Fruit fly (Drosophila melanogaster) whole organism, embryonic: ENCODE results near the gene CG3337.

Experiments used
- Ada2b ChIP-seq: fragments of 200-800 bp; sonication (Bioruptor generic); IDR thresholded peaks from 2 replicates; pipeline ENCODE4 v1.3.6; 2022; ENCODE audit warnings: missing biosample characterization, missing genetic modification characterization
- B-H1 ChIP-seq: fragments of 200-800 bp; sonication (Bioruptor generic); IDR thresholded peaks from 3 replicates; pipeline ENCODE4 v1.3.6; 2022; ENCODE audit warnings: missing biosample characterization, missing genetic modification characterization
- Bteb2 ChIP-seq: fragments of 200-800 bp; sonication (Bioruptor generic); optimal IDR thresholded peaks from 2 replicates; lab custom pipeline; 2016; ENCODE audit warnings: missing biosample characterization, missing genetic modification characterization
- CG10147 ChIP-seq: fragments of 200-800 bp; sonication (Bioruptor generic); optimal IDR thresholded peaks from 2 replicates; lab custom pipeline; 2019; ENCODE audit warnings: missing biosample characterization, mild to moderate bottlenecking, missing genetic modification characterization, moderate library complexity
- CG10321 ChIP-seq: fragments of 200-800 bp; sonication (Bioruptor generic); IDR thresholded peaks from 2 replicates; pipeline ENCODE4 v1.3.6; 2022; ENCODE audit warnings: missing biosample characterization, missing genetic modification characterization
- CG11695 ChIP-seq: fragments of 200-800 bp; sonication (Bioruptor generic); IDR thresholded peaks from 3 replicates; pipeline ENCODE4 v1.3.6; 2022; ENCODE audit warnings: missing biosample characterization, missing genetic modification characterization
- CG12219 ChIP-seq: fragments of 200-800 bp; sonication (Bioruptor generic); optimal IDR thresholded peaks from 3 replicates; lab custom pipeline; 2018; ENCODE audit warnings: missing biosample characterization, mild to moderate bottlenecking, missing genetic modification characterization
- CG12299 ChIP-seq: fragments of 200-800 bp; sonication (Bioruptor generic); optimal IDR thresholded peaks from 2 replicates; lab custom pipeline; 2018; ENCODE audit warnings: missing biosample characterization, mild to moderate bottlenecking, missing genetic modification characterization
- CG16815 ChIP-seq: fragments of 200-800 bp; sonication (Bioruptor generic); optimal IDR thresholded peaks from 3 replicates; lab custom pipeline; 2017; ENCODE audit warnings: missing biosample characterization, mild to moderate bottlenecking, missing genetic modification characterization
- CG17328 ChIP-seq: fragments of 200-800 bp; sonication (Bioruptor generic); IDR thresholded peaks from 2 replicates; pipeline ENCODE4 v1.3.6; 2022; ENCODE audit warnings: missing biosample characterization, missing genetic modification characterization
- CG32772 ChIP-seq: fragments of 200-800 bp; sonication (Bioruptor generic); IDR thresholded peaks from 2 replicates; pipeline ENCODE4 v1.3.6; 2022; ENCODE audit warnings: missing biosample characterization, missing genetic modification characterization
- CG6683 ChIP-seq: fragments of 200-800 bp; sonication (Bioruptor generic); optimal IDR thresholded peaks from 2 replicates; lab custom pipeline; 2017; ENCODE audit warnings: missing biosample characterization, mild to moderate bottlenecking, missing genetic modification characterization, missing genetic modification reagents
- CG6813 ChIP-seq: fragments of 200-800 bp; sonication (Bioruptor generic); optimal IDR thresholded peaks from 2 replicates; lab custom pipeline; 2017; ENCODE audit warnings: missing biosample characterization, missing genetic modification characterization, mild to moderate bottlenecking, moderate library complexity, missing genetic modification reagents
- CG8290 ChIP-seq, 3 experiments: fragments of 200-800 bp; sonication (Bioruptor generic); optimal IDR thresholded peaks; 2 replicates each; lab custom pipeline; 2016 to 2019; ENCODE audit warnings: missing biosample characterization in 3 of 3, missing genetic modification characterization in 3 of 3, mild to moderate bottlenecking in 2 of 3, moderate library complexity in 1 of 3
- CG8944 ChIP-seq: fragments of 200-800 bp; sonication (Bioruptor generic); optimal IDR thresholded peaks from 3 replicates; lab custom pipeline; 2016; ENCODE audit warnings: missing biosample characterization, missing genetic modification characterization
- Chrac-16 ChIP-seq: fragments of 200-800 bp; sonication (Bioruptor generic); optimal IDR thresholded peaks from 3 replicates; lab custom pipeline; 2016; ENCODE audit warnings: missing biosample characterization, missing genetic modification characterization
- CkIIα-i1 ChIP-seq: fragments of 200-800 bp; sonication (Bioruptor generic); IDR thresholded peaks from 2 replicates; pipeline ENCODE4 v1.3.6; 2022; ENCODE audit warnings: missing biosample characterization, missing genetic modification characterization
- CrebB ChIP-seq: fragments of 200-800 bp; sonication (Bioruptor generic); optimal IDR thresholded peaks from 3 replicates; lab custom pipeline; 2018; ENCODE audit warnings: missing biosample characterization, mild to moderate bottlenecking, missing genetic modification characterization
- Dll ChIP-seq: fragments of 200-800 bp; sonication (Bioruptor generic); IDR thresholded peaks from 4 replicates; pipeline ENCODE4 v1.3.6; 2022; ENCODE audit warnings: missing biosample characterization, missing genetic modification characterization; ENCODE audit not compliant: partially characterized antibody
- Hand ChIP-seq: fragments of 200-800 bp; sonication (Bioruptor generic); optimal IDR thresholded peaks from 2 replicates; lab custom pipeline; 2017; ENCODE audit warnings: mild to moderate bottlenecking, missing biosample characterization, missing genetic modification reagents, missing genetic modification characterization
- Hmr ChIP-seq: fragments of 200-800 bp; sonication (Bioruptor generic); optimal IDR thresholded peaks from 3 replicates; lab custom pipeline; 2017; ENCODE audit warnings: mild to moderate bottlenecking, missing biosample characterization, missing genetic modification reagents, missing genetic modification characterization
- Spps ChIP-seq: fragments of 200-800 bp; sonication (Bioruptor generic); optimal IDR thresholded peaks from 2 replicates; lab custom pipeline; 2018; ENCODE audit warnings: missing biosample characterization, mild to moderate bottlenecking, missing genetic modification characterization
- Tbp ChIP-seq: fragments of >200 bp; optimal IDR thresholded peaks from 2 replicates; lab custom pipeline; 2018; ENCODE audit warnings: missing biosample characterization, missing genetic modification characterization
- Vsx1 ChIP-seq: fragments of 200-800 bp; sonication (Bioruptor generic); optimal IDR thresholded peaks from 2 replicates; lab custom pipeline; 2017; ENCODE audit warnings: missing biosample characterization, mild to moderate bottlenecking, missing genetic modification characterization, missing genetic modification reagents
- YL-1 ChIP-seq: fragments of 200-800 bp; sonication (Bioruptor generic); optimal IDR thresholded peaks from 3 replicates; lab custom pipeline; 2017; ENCODE audit warnings: missing biosample characterization, mild to moderate bottlenecking, missing genetic modification characterization
- abd-A ChIP-seq: fragments of 200-800 bp; sonication (Bioruptor generic); optimal IDR thresholded peaks from 3 replicates; lab custom pipeline; 2019; ENCODE audit warnings: missing biosample characterization, mild to moderate bottlenecking, missing genetic modification characterization, moderate library complexity
- croc ChIP-seq: fragments of 200-800 bp; sonication (Bioruptor generic); conservative IDR thresholded peaks from 3 replicates; pipeline ENCODE4 v1.3.6; 2022; ENCODE audit warnings: missing biosample characterization, missing genetic modification characterization
- dmrt99B ChIP-seq: fragments of 200-800 bp; sonication (Bioruptor generic); optimal IDR thresholded peaks from 2 replicates; lab custom pipeline; 2018; ENCODE audit warnings: missing biosample characterization, mild to moderate bottlenecking, missing genetic modification characterization, moderate library complexity
- eve ChIP-seq, 2 experiments: fragments of >200 bp; optimal IDR thresholded peaks; 2 replicates each; lab custom pipeline; 2017; ENCODE audit warnings: missing biosample characterization in 2 of 2, missing genetic modification characterization in 2 of 2
- gce ChIP-seq: fragments of 200-800 bp; sonication (Bioruptor generic); IDR thresholded peaks from 3 replicates; pipeline ENCODE4 v1.3.6; 2022; ENCODE audit warnings: missing biosample characterization, missing genetic modification characterization
- gcm2 ChIP-seq: fragments of 200-800 bp; sonication (Bioruptor generic); optimal IDR thresholded peaks from 2 replicates; lab custom pipeline; 2016; ENCODE audit warnings: missing biosample characterization, missing genetic modification characterization
- grn ChIP-seq: fragments of 200-800 bp; sonication (Bioruptor generic); optimal IDR thresholded peaks from 3 replicates; lab custom pipeline; 2017; ENCODE audit warnings: missing biosample characterization, missing genetic modification characterization
- hth ChIP-seq: fragments of >200 bp; optimal IDR thresholded peaks from 2 replicates; lab custom pipeline; 2017; ENCODE audit warnings: inconsistent platforms
- jigr1 ChIP-seq: fragments of 200-800 bp; sonication (Bioruptor generic); IDR thresholded peaks from 3 replicates; pipeline ENCODE4 v1.3.6; 2022; ENCODE audit warnings: missing biosample characterization, missing genetic modification characterization
- jing ChIP-seq: fragments of 200-800 bp; sonication (Bioruptor generic); optimal IDR thresholded peaks from 2 replicates; lab custom pipeline; 2018; ENCODE audit warnings: missing biosample characterization, mild to moderate bottlenecking, missing genetic modification characterization
- kni ChIP-seq: fragments of 200-800 bp; sonication (Bioruptor generic); optimal IDR thresholded peaks from 3 replicates; lab custom pipeline; 2017; ENCODE audit warnings: mild to moderate bottlenecking, missing biosample characterization, missing genetic modification reagents, missing genetic modification characterization
- lilli ChIP-seq: fragments of 200-800 bp; sonication (Bioruptor generic); optimal IDR thresholded peaks from 3 replicates; lab custom pipeline; 2016; ENCODE audit warnings: missing biosample characterization, missing genetic modification characterization
- nerfin-1 ChIP-seq: fragments of 200-800 bp; sonication (Bioruptor generic); optimal IDR thresholded peaks from 3 replicates; lab custom pipeline; 2019; ENCODE audit warnings: missing biosample characterization, mild to moderate bottlenecking, missing genetic modification characterization, moderate library complexity
- peb ChIP-seq: fragments of 200-800 bp; sonication (Bioruptor generic); IDR thresholded peaks from 2 replicates; pipeline ENCODE4 v1.3.6; 2022; ENCODE audit warnings: missing biosample characterization, missing genetic modification characterization
- psq ChIP-seq: fragments of 200-800 bp; sonication (Bioruptor generic); optimal IDR thresholded peaks from 2 replicates; lab custom pipeline; 2017; ENCODE audit warnings: missing biosample characterization, missing genetic modification characterization
- rib ChIP-seq: fragments of 200-800 bp; sonication (Bioruptor generic); IDR thresholded peaks from 2 replicates; pipeline ENCODE4 v1.3.6; 2022; ENCODE audit warnings: missing biosample characterization, missing genetic modification characterization
- scrt ChIP-seq: fragments of 200-800 bp; sonication (Bioruptor generic); optimal IDR thresholded peaks from 2 replicates; lab custom pipeline; 2018; ENCODE audit warnings: missing biosample characterization, mild to moderate bottlenecking, missing genetic modification characterization, moderate library complexity
- seq ChIP-seq: fragments of 200-800 bp; sonication (Bioruptor generic); IDR thresholded peaks from 2 replicates; pipeline ENCODE4 v1.3.6; 2022; ENCODE audit warnings: missing biosample characterization, missing genetic modification characterization
- slp2 ChIP-seq: fragments of 200-800 bp; sonication (Bioruptor generic); optimal IDR thresholded peaks from 2 replicates; lab custom pipeline; 2016; ENCODE audit warnings: missing biosample characterization, missing genetic modification characterization
- sna ChIP-seq: fragments of 200-800 bp; sonication (Bioruptor generic); IDR thresholded peaks from 2 replicates; pipeline ENCODE4 v1.3.6; 2022; ENCODE audit warnings: missing biosample characterization, missing genetic modification characterization; ENCODE audit not compliant: partially characterized antibody
- so ChIP-seq: fragments of 200-800 bp; sonication (Bioruptor generic); IDR thresholded peaks from 3 replicates; pipeline ENCODE4 v1.3.6; 2022; ENCODE audit warnings: missing biosample characterization, missing genetic modification characterization
- sqz ChIP-seq: fragments of 200-800 bp; sonication (Bioruptor generic); optimal IDR thresholded peaks from 3 replicates; lab custom pipeline; 2018; ENCODE audit warnings: missing biosample characterization, mild to moderate bottlenecking, missing genetic modification characterization
- wor ChIP-seq: fragments of 200-800 bp; sonication (Bioruptor generic); IDR thresholded peaks from 2 replicates; pipeline ENCODE4 v1.3.6; 2022; ENCODE audit warnings: missing biosample characterization, missing genetic modification characterization
- zf30C ChIP-seq: fragments of 200-800 bp; sonication (Bioruptor generic); optimal IDR thresholded peaks from 3 replicates; lab custom pipeline; 2018; ENCODE audit warnings: missing biosample characterization, mild to moderate bottlenecking, missing genetic modification characterization

CG3337 gene

dm6 chr3R:21204500-21205167 is 18.8 kb downstream of the CG3337 start (continued):
- TF ChIP-seq CG6813 (peak; percentile 76), CG10147 (peak; percentile 69), jing (GFP tag; lab: Kevin White, UChicago) (peak; percentile 87), CG12219 (GFP tag; lab: Kevin White, UChicago) (peak; percentile 89), CkIIα-i1 (no peak), CG12299 (peak; percentile 25), jigr1 (GFP tag; lab: Robert Waterston, UW) (peak; percentile 53; the same call in 1 of the 3 replicates), YL-1 (GFP tag; lab: Kevin White, UChicago) (peak; percentile 36), Chrac-16 (GFP tag; lab: Kevin White, UChicago) (peak; percentile 76), lilli (GFP tag; lab: Kevin White, UChicago) (peak; percentile 81), hth (lab: Kevin White, UChicago) (no peak), seq (GFP tag; lab: Robert Waterston, UW) (peak; percentile 59; the same call in 1 of the 2 replicates), zf30C (GFP tag; lab: Kevin White, UChicago) (peak; percentile 75), CG17328 (GFP tag; lab: Robert Waterston, UW) (peak; percentile 61), CG11695 (peak; percentile 76), CG8944 (GFP tag; lab: Kevin White, UChicago) (peak; percentile 67), Hand (peak; percentile 45), slp2 (peak; percentile 80), gce (GFP tag; lab: Robert Waterston, UW) (no peak), psq (GFP tag; lab: Kevin White, UChicago) (peak; percentile 27), grn (GFP tag; lab: Kevin White, UChicago) (no peak), Hmr (peak; percentile 70), wor (GFP tag; lab: Robert Waterston, UW) (peak; percentile 86), Tbp (GFP tag; lab: Kevin White, UChicago) (no peak), CG16815 (GFP tag; lab: Kevin White, UChicago) (peak; percentile 51), peb (GFP tag; lab: Robert Waterston, UW) (peak; percentile 41; the same call in 1 of the 2 replicates), Spps (tag; lab: Kevin White, UChicago) (peak; percentile 65), gcm2 (GFP tag; lab: Kevin White, UChicago) (peak; percentile 83), kni (peak; percentile 35), CrebB (tag; lab: Kevin White, UChicago) (peak; percentile 65), sna (GFP tag; lab: Robert Waterston, UW) (peak; percentile 32; the same call in 1 of the 2 replicates), scrt (GFP tag; lab: Kevin White, UChicago) (peak; percentile 79), rib (GFP tag; lab: Robert Waterston, UW) (peak; percentile 48; the same call in 1 of the 2 replicates), CG8290 (GFP tag; optimal IDR thresholded peaks at IDR 0.05; lab: Kevin White, UChicago) (peak; percentile 39), CG8290 (tag; optimal IDR thresholded peaks at IDR 0.05; lab: Kevin White, UChicago) (peak in 1 of 2 experiments; percentile 84), sqz (GFP tag; lab: Kevin White, UChicago) (peak; percentile 37), croc (GFP tag; lab: Robert Waterston, UW) (peak; percentile 83), dmrt99B (tag; lab: Kevin White, UChicago) (peak; percentile 94), so (GFP tag; lab: Robert Waterston, UW) (peak; percentile 70), eve (GFP tag; optimal IDR thresholded peaks at IDR 0.05; lab: Kevin White, UChicago) (peak in 1 of 2 experiments; percentile 98), CG10321 (GFP tag; lab: Robert Waterston, UW) (no peak), CG32772 (GFP tag; lab: Robert Waterston, UW) (peak; percentile 71), Vsx1 (GFP tag; lab: Kevin White, UChicago) (peak; percentile 76), abd-A (tag; lab: Kevin White, UChicago) (no peak), B-H1 (GFP tag; lab: Robert Waterston, UW) (peak; percentile 53; the same call in 2 of the 3 replicates), nerfin-1 (tag; lab: Kevin White, UChicago) (peak; percentile 85), Dll (GFP tag; lab: Robert Waterston, UW) (no peak), Bteb2 (peak; percentile 69), CG6683 (GFP tag; lab: Kevin White, UChicago) (peak; percentile 21), Ada2b (GFP tag; lab: Robert Waterston, UW) (peak; percentile 85)
